ENCODE assay signal across 5 fruit fly cellular contexts in the genomic region with DNA sequence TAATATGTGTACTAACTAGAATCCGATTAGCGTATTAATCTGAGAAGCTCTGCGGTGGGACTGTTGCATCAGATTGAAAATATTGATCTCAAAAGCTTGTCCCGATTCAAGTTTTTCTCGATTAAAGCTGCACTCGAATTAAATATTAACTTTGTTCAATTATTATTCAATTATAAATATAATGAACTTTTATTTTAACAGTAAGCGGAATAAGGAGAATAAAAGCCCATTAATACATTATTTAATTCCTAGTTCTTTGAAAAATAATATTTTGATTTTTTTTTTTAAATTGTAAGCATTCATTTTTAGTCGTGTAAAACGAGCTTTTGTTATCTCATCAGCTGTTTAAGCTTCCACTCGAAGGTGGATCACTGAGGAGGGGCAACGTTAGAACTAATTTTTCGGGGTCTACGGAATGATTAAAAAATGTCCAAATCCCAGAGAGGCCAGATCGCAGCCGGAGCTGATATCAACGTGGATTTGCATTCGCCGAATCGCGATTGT.
A peak's percentile ranks its signal among the peaks of the same experiment; 100 is the strongest.
TF ChIP-seq lines count a peak whose summit lies in the region.

A gene (minus strand): TSS at position 51 of the 504 bp plus-strand sequence.
A gene (plus strand): TSS at position 438 of the 504 bp plus-strand sequence.

- no peak for TF ChIP-seq CTCF in whole organism, embryonic (GFP tag; optimal IDR thresholded peaks at IDR 0.05; lab: Kevin White, UChicago)

TF ChIP-seq in whole organism, adult, 20 proteins besides CTCF, POLR2A, EP300 and RAD21 (continues in another document):
- peak; percentile 64 for TF ChIP-seq pad (GFP tag; optimal IDR thresholded peaks at IDR 0.05; lab: Kevin White, UChicago)
- TF ChIP-seq Mnt (GFP tag; optimal IDR thresholded peaks at IDR 0.05; lab: Kevin White, UChicago): peak; percentile 13
- no peak for TF ChIP-seq CG5204 (GFP tag; optimal IDR thresholded peaks at IDR 0.05; lab: Kevin White, UChicago)
- TF ChIP-seq CG7045 (GFP tag; optimal IDR thresholded peaks at IDR 0.05; lab: Kevin White, UChicago): peak; percentile 76
- TF ChIP-seq CG33017 (tag; optimal IDR thresholded peaks at IDR 0.05; lab: Kevin White, UChicago): peak; percentile 95
- TF ChIP-seq CG14711 (tag; optimal IDR thresholded peaks at IDR 0.05; lab: Kevin White, UChicago): peak; percentile 90
- peak; percentile 72 for TF ChIP-seq CG11617 (GFP tag; optimal IDR thresholded peaks at IDR 0.05; lab: Kevin White, UChicago)
- TF ChIP-seq toe (GFP tag; optimal IDR thresholded peaks at IDR 0.05; lab: Kevin White, UChicago): no peak
- TF ChIP-seq tj (GFP tag; optimal IDR thresholded peaks at IDR 0.05; lab: Kevin White, UChicago): peak; percentile 55
- no peak for TF ChIP-seq kay (GFP tag; lab: Kevin White, UChicago; ENCODE audit: borderline replicate concordance)
- TF ChIP-seq ovo (GFP tag; optimal IDR thresholded peaks at IDR 0.05; lab: Kevin White, UChicago): no peak
- TF ChIP-seq Hr96 (GFP tag; optimal IDR thresholded peaks at IDR 0.05; lab: Kevin White, UChicago): no peak
- peak; percentile 33 for TF ChIP-seq Crg-1 (GFP tag; optimal IDR thresholded peaks at IDR 0.05; lab: Kevin White, UChicago)
- peak; percentile 34 for TF ChIP-seq bab1 (GFP tag; optimal IDR thresholded peaks at IDR 0.05; lab: Kevin White, UChicago)
- peak; percentile 2 for TF ChIP-seq Clk (GFP tag; optimal IDR thresholded peaks at IDR 0.05; lab: Kevin White, UChicago)
- no peak for TF ChIP-seq cnc (optimal IDR thresholded peaks at IDR 0.05; lab: Kevin White, UChicago)
- peak; percentile 92 for TF ChIP-seq CG7101 (tag; optimal IDR thresholded peaks at IDR 0.05; lab: Kevin White, UChicago)

TF ChIP-seq in whole organism, embryonic, 481 proteins besides CTCF, POLR2A, EP300 and RAD21 (continues in another document):
- TF ChIP-seq Camta (GFP tag; optimal IDR thresholded peaks at IDR 0.05; lab: Kevin White, UChicago) (no peak), gce (GFP tag; IDR thresholded peaks at IDR 0.05; lab: Robert Waterston, UW) (peak; percentile 65; the same call in 2 of the 3 replicates), crp (GFP tag; optimal IDR thresholded peaks at IDR 0.05; lab: Kevin White, UChicago) (peak in 1 of 2 experiments; percentile 60), CG11093 (GFP tag; IDR thresholded peaks at IDR 0.05; lab: Robert Waterston, UW) (no peak; the same call in 2 of the 3 replicates), CG11247 (GFP tag; IDR thresholded peaks at IDR 0.05; lab: Robert Waterston, UW) (0 out of 2 replicates have a peak, but pooled peaks have one; percentile 7), CG3281 (GFP tag; optimal IDR thresholded peaks at IDR 0.05; lab: Kevin White, UChicago) (peak; percentile 51), D19B (GFP tag; optimal IDR thresholded peaks at IDR 0.05; lab: Kevin White, UChicago) (peak; percentile 7), vvl (GFP tag; IDR thresholded peaks at IDR 0.05; lab: Robert Waterston, UW) (peak; percentile 84), cwo (GFP tag; optimal IDR thresholded peaks at IDR 0.05; lab: Kevin White, UChicago) (peak; percentile 70), CG8359 (GFP tag; optimal IDR thresholded peaks at IDR 0.05; lab: Kevin White, UChicago; ENCODE audit: borderline replicate concordance) (no peak), CG7372 (GFP tag; IDR thresholded peaks at IDR 0.05; lab: Robert Waterston, UW) (peak; percentile 50; the same call in 1 of the 2 replicates), nerfin-1 (tag; optimal IDR thresholded peaks at IDR 0.05; lab: Kevin White, UChicago) (peak; percentile 1), Hmr (GFP tag; optimal IDR thresholded peaks at IDR 0.05; lab: Kevin White, UChicago) (peak; percentile 57), CG18262 (tag; optimal IDR thresholded peaks at IDR 0.05; lab: Kevin White, UChicago) (peak; percentile 68), GATAe (GFP tag; conservative IDR thresholded peaks at IDR 0.05; lab: Robert Waterston, UW) (no peak)

TF ChIP-seq in whole organism, prepupa, 60 proteins besides CTCF, POLR2A, EP300 and RAD21 (continues in another document):
- peak; percentile 71 for TF ChIP-seq dsx (GFP tag; optimal IDR thresholded peaks at IDR 0.05; lab: Kevin White, UChicago; ENCODE audit: poor library complexity, severe bottlenecking)
- peak; percentile 96 for TF ChIP-seq CG15336 (GFP tag; IDR thresholded peaks at IDR 0.05; lab: Robert Waterston, UW)
- peak; percentile 32 for TF ChIP-seq CG1621 (tag; optimal IDR thresholded peaks at IDR 0.05; lab: Kevin White, UChicago)
- peak; percentile 88 for TF ChIP-seq OdsH (GFP tag; optimal IDR thresholded peaks at IDR 0.05; lab: Kevin White, UChicago)
- peak; percentile 91 for TF ChIP-seq CG8632 (GFP tag; optimal IDR thresholded peaks at IDR 0.05; lab: Kevin White, UChicago)
- peak; percentile 51 for TF ChIP-seq fd59A (GFP tag; optimal IDR thresholded peaks at IDR 0.05; lab: Kevin White, UChicago)
- peak; percentile 88 for TF ChIP-seq CG6792 (GFP tag; optimal IDR thresholded peaks at IDR 0.05; lab: Kevin White, UChicago)
- TF ChIP-seq CG7368 (GFP tag; optimal IDR thresholded peaks at IDR 0.05; lab: Kevin White, UChicago): peak; percentile 85
- TF ChIP-seq CG8319 (GFP tag; optimal IDR thresholded peaks at IDR 0.05; lab: Kevin White, UChicago): peak; percentile 64
- TF ChIP-seq CG16779 (tag; optimal IDR thresholded peaks at IDR 0.05; lab: Kevin White, UChicago): no peak
- no peak for TF ChIP-seq pdm3 (GFP tag; optimal IDR thresholded peaks at IDR 0.05; lab: Kevin White, UChicago)
- peak; percentile 83 for TF ChIP-seq Ets96B (tag; optimal IDR thresholded peaks at IDR 0.05; lab: Kevin White, UChicago)
- TF ChIP-seq CG11294 (GFP tag; IDR thresholded peaks at IDR 0.05; lab: Robert Waterston, UW): peak; percentile 92
- TF ChIP-seq Sox102F (GFP tag; optimal IDR thresholded peaks at IDR 0.05; lab: Kevin White, UChicago): peak; percentile 80
- TF ChIP-seq net (GFP tag; optimal IDR thresholded peaks at IDR 0.05; lab: Kevin White, UChicago): peak; percentile 87
- no peak for TF ChIP-seq dac (GFP tag; optimal IDR thresholded peaks at IDR 0.05; lab: Kevin White, UChicago)
- TF ChIP-seq Ets21C (GFP tag; optimal IDR thresholded peaks at IDR 0.05; lab: Kevin White, UChicago): peak; percentile 51
- TF ChIP-seq CG10631 (GFP tag; optimal IDR thresholded peaks at IDR 0.05; lab: Kevin White, UChicago): peak; percentile 88

TF ChIP-seq in whole organism, pupa, 21 proteins besides CTCF, POLR2A, EP300 and RAD21 (continues in another document):
- peak; percentile 71 for TF ChIP-seq Pif1B (GFP tag; optimal IDR thresholded peaks at IDR 0.05; lab: Kevin White, UChicago)
- TF ChIP-seq CG13204 (GFP tag; optimal IDR thresholded peaks at IDR 0.05; lab: Kevin White, UChicago): no peak
- TF ChIP-seq CG10348 (GFP tag; IDR thresholded peaks at IDR 0.05; lab: Robert Waterston, UW): peak; percentile 62; the same call in 1 of the 2 replicates
- TF ChIP-seq CG15710 (tag; optimal IDR thresholded peaks at IDR 0.05; lab: Kevin White, UChicago): peak; percentile 86
- TF ChIP-seq gl (tag; optimal IDR thresholded peaks at IDR 0.05; lab: Kevin White, UChicago): peak; percentile 25
- TF ChIP-seq rn (GFP tag; IDR thresholded peaks at IDR 0.05; lab: Robert Waterston, UW): peak; percentile 86
- TF ChIP-seq EcR (GFP tag; optimal IDR thresholded peaks at IDR 0.05; lab: Kevin White, UChicago): no peak
- TF ChIP-seq CG12605 (GFP tag; IDR thresholded peaks at IDR 0.05; lab: Robert Waterston, UW): peak; percentile 93
- peak; percentile 89 for TF ChIP-seq CG9948 (tag; optimal IDR thresholded peaks at IDR 0.05; lab: Kevin White, UChicago)
- TF ChIP-seq Pif1A (GFP tag; optimal IDR thresholded peaks at IDR 0.05; lab: Kevin White, UChicago): no peak
- TF ChIP-seq CG4496 (GFP tag; IDR thresholded peaks at IDR 0.05; lab: Robert Waterston, UW): peak; percentile 95
- TF ChIP-seq CG17806 (tag; optimal IDR thresholded peaks at IDR 0.05; lab: Kevin White, UChicago): peak; percentile 90
- no peak for TF ChIP-seq fd96Ca (GFP tag; IDR thresholded peaks at IDR 0.05; lab: Robert Waterston, UW)
- peak; percentile 95 for TF ChIP-seq CG32121 (GFP tag; IDR thresholded peaks at IDR 0.05; lab: Robert Waterston, UW)
- TF ChIP-seq Snoo (tag; optimal IDR thresholded peaks at IDR 0.05; lab: Kevin White, UChicago): peak; percentile 84
- no peak for TF ChIP-seq CG14655 (GFP tag; optimal IDR thresholded peaks at IDR 0.05; lab: Kevin White, UChicago)
- peak; percentile 88 for TF ChIP-seq CG8301 (tag; optimal IDR thresholded peaks at IDR 0.05; lab: Kevin White, UChicago)
- TF ChIP-seq Ets98B (GFP tag; IDR thresholded peaks at IDR 0.05; lab: Robert Waterston, UW): peak; percentile 89
- peak; percentile 78 for TF ChIP-seq CG34367 (tag; optimal IDR thresholded peaks at IDR 0.05; lab: Kevin White, UChicago)

TF ChIP-seq in whole organism, wandering third instar larva, 38 proteins besides CTCF, POLR2A, EP300 and RAD21 (continues in another document):
- TF ChIP-seq foxo (GFP tag; optimal IDR thresholded peaks at IDR 0.05; lab: Kevin White, UChicago): peak in 1 of 2 experiments; percentile 93
- peak; percentile 68 for TF ChIP-seq ey (GFP tag; optimal IDR thresholded peaks at IDR 0.05; lab: Kevin White, UChicago)
- TF ChIP-seq woc (GFP tag; optimal IDR thresholded peaks at IDR 0.05; lab: Kevin White, UChicago): peak; percentile 55
- TF ChIP-seq fru (GFP tag; optimal IDR thresholded peaks at IDR 0.05; lab: Kevin White, UChicago): peak; percentile 89
- TF ChIP-seq OdsH (GFP tag; optimal IDR thresholded peaks at IDR 0.05; lab: Kevin White, UChicago): peak; percentile 93
- TF ChIP-seq Abd-B (GFP tag; optimal IDR thresholded peaks at IDR 0.05; lab: Kevin White, UChicago): no peak
- TF ChIP-seq brk (GFP tag; optimal IDR thresholded peaks at IDR 0.05; lab: Kevin White, UChicago): peak; percentile 91
- TF ChIP-seq Mio (GFP tag; optimal IDR thresholded peaks at IDR 0.05; lab: Kevin White, UChicago): no peak
- no peak for TF ChIP-seq sv (GFP tag; optimal IDR thresholded peaks at IDR 0.05; lab: Kevin White, UChicago)
- peak; percentile 91 for TF ChIP-seq rgr (GFP tag; optimal IDR thresholded peaks at IDR 0.05; lab: Kevin White, UChicago)
- TF ChIP-seq sage (GFP tag; optimal IDR thresholded peaks at IDR 0.05; lab: Kevin White, UChicago): peak; percentile 71
- TF ChIP-seq HLH106 (tag; optimal IDR thresholded peaks at IDR 0.05; lab: Kevin White, UChicago): peak; percentile 87
- no peak for TF ChIP-seq Vsx2 (GFP tag; optimal IDR thresholded peaks at IDR 0.05; lab: Kevin White, UChicago; ENCODE audit: partially characterized antibody)
- peak; percentile 80 for TF ChIP-seq Hnf4 (GFP tag; optimal IDR thresholded peaks at IDR 0.05; lab: Kevin White, UChicago)
- peak; percentile 90 for TF ChIP-seq Sp1 (GFP tag; optimal IDR thresholded peaks at IDR 0.05; lab: Kevin White, UChicago)
- peak; percentile 64 for TF ChIP-seq br (GFP tag; optimal IDR thresholded peaks at IDR 0.05; lab: Kevin White, UChicago)
- peak; percentile 66 for TF ChIP-seq Jra (GFP tag; optimal IDR thresholded peaks at IDR 0.05; lab: Kevin White, UChicago)
- no peak for TF ChIP-seq Hr83 (GFP tag; optimal IDR thresholded peaks at IDR 0.05; lab: Kevin White, UChicago; ENCODE audit: poor library complexity, severe bottlenecking)
- peak; percentile 87 for TF ChIP-seq psq (GFP tag; optimal IDR thresholded peaks at IDR 0.05; lab: Kevin White, UChicago)
- no peak for TF ChIP-seq Rel (GFP tag; optimal IDR thresholded peaks at IDR 0.05; lab: Kevin White, UChicago)
- TF ChIP-seq Rel (tag; optimal IDR thresholded peaks at IDR 0.05; lab: Kevin White, UChicago): peak; percentile 40
